Worm (Caenorhabditis elegans) whole organism, midembryonic: ENCODE measurements around the gene set-14.
A peak's percentile ranks its signal among the peaks of the same experiment; 100 is the strongest.

Experiments used
- cog-1 ChIP-seq: sonication (generic microtip); optimal IDR thresholded peaks from 2 replicates; lab custom pipeline; 2016; ENCODE audit warnings: missing genetic modification characterization, missing compliant biosample characterization
- flt-1 ChIP-seq: fragments of 200-800 bp; sonication (Bioruptor generic); IDR thresholded peaks from 2 replicates; pipeline ENCODE4 v1.3.6; 2022; ENCODE audit warnings: missing genetic modification characterization, missing compliant biosample characterization
- ref-1 ChIP-seq: fragments of 200-800 bp; sonication (Bioruptor generic); conservative IDR thresholded peaks from 2 replicates; pipeline ENCODE4 v1.3.6; 2022; ENCODE audit warnings: missing genetic modification reagents, missing genetic modification characterization, missing compliant biosample characterization
- ztf-23 ChIP-seq: fragments of 200-800 bp; sonication (Bioruptor generic); IDR thresholded peaks from 2 replicates; pipeline ENCODE4 v1.3.6; 2022; ENCODE audit warnings: missing genetic modification reagents, missing genetic modification characterization, missing compliant biosample characterization
- ztf-29 ChIP-seq: fragments of 200-800 bp; sonication (Bioruptor generic); IDR thresholded peaks from 2 replicates; pipeline ENCODE4 v1.3.6; 2022; ENCODE audit warnings: missing genetic modification reagents, missing genetic modification characterization, missing compliant biosample characterization

ce11 chrII:10834717-10835116, 38.6 kb upstream of the set-14 start:
- TF ChIP-seq flt-1 (GFP tag; lab: Robert Waterston, UW), result 0 out of 2 replicates have a peak, but pooled peaks have one; percentile 29
- no peak for TF ChIP-seq ztf-23 (GFP tag; lab: Robert Waterston, UW)
- TF ChIP-seq ref-1 (GFP tag; lab: Robert Waterston, UW), result no peak
- TF ChIP-seq ztf-29, result no peak
- TF ChIP-seq cog-1, result no peak
